Fruit fly (Drosophila melanogaster) whole organism, embryonic: ENCODE results near the gene mRpS31.
A peak's percentile ranks its signal among the peaks of the same experiment; 100 is the strongest.

Experiments used
- Aef1 ChIP-seq: fragments of 200-800 bp; sonication (Bioruptor generic); IDR thresholded peaks from 3 replicates; pipeline ENCODE4 v1.3.6; 2022; ENCODE audit warnings: missing biosample characterization, missing genetic modification characterization
- BtbVII ChIP-seq: fragments of 200-800 bp; sonication (Bioruptor generic); optimal IDR thresholded peaks from 3 replicates; lab custom pipeline; 2017; ENCODE audit warnings: missing biosample characterization, mild to moderate bottlenecking, missing genetic modification characterization
- CG11085 ChIP-seq: fragments of 200-800 bp; sonication (Bioruptor generic); IDR thresholded peaks from 2 replicates; pipeline ENCODE4 v1.3.6; 2022; ENCODE audit warnings: missing biosample characterization, missing genetic modification characterization
- CG13123 ChIP-seq: fragments of 200-800 bp; sonication (Bioruptor generic); optimal IDR thresholded peaks from 2 replicates; lab custom pipeline; 2016; ENCODE audit warnings: missing biosample characterization, missing genetic modification characterization
- CG14441 ChIP-seq: fragments of 200-800 bp; sonication (Bioruptor generic); IDR thresholded peaks from 2 replicates; pipeline ENCODE4 v1.3.6; 2022; ENCODE audit warnings: missing biosample characterization, missing genetic modification characterization
- CG15514 ChIP-seq: fragments of 200-800 bp; sonication (Bioruptor generic); optimal IDR thresholded peaks from 3 replicates; lab custom pipeline; 2017; ENCODE audit warnings: missing biosample characterization, missing genetic modification characterization, mild to moderate bottlenecking, moderate library complexity, missing genetic modification reagents
- CG2120 ChIP-seq: fragments of 200-800 bp; sonication (Bioruptor generic); optimal IDR thresholded peaks from 3 replicates; lab custom pipeline; 2016; ENCODE audit warnings: missing biosample characterization, missing genetic modification characterization
- CG3163 ChIP-seq: fragments of 200-800 bp; sonication (Bioruptor generic); optimal IDR thresholded peaks from 3 replicates; lab custom pipeline; 2016; ENCODE audit warnings: missing biosample characterization, missing genetic modification characterization
- CG3281 ChIP-seq: fragments of 200-800 bp; sonication (Bioruptor generic); optimal IDR thresholded peaks from 3 replicates; lab custom pipeline; 2017; ENCODE audit warnings: missing biosample characterization, mild to moderate bottlenecking, missing genetic modification characterization
- CG34224 ChIP-seq: fragments of 200-800 bp; sonication (Bioruptor generic); IDR thresholded peaks from 3 replicates; pipeline ENCODE4 v1.3.6; 2022; ENCODE audit warnings: missing biosample characterization, missing genetic modification characterization; ENCODE audit not compliant: partially characterized antibody
- CG3847 ChIP-seq: fragments of 200-800 bp; sonication (Bioruptor generic); IDR thresholded peaks from 2 replicates; pipeline ENCODE4 v1.3.6; 2022; ENCODE audit warnings: missing biosample characterization, missing genetic modification characterization
- CG4424 ChIP-seq: fragments of 200-800 bp; sonication (Bioruptor generic); optimal IDR thresholded peaks from 3 replicates; lab custom pipeline; 2016; ENCODE audit warnings: missing biosample characterization, missing genetic modification characterization
- CG6272 ChIP-seq: fragments of 200-800 bp; sonication (Bioruptor generic); IDR thresholded peaks from 2 replicates; pipeline ENCODE4 v1.3.6; 2022; ENCODE audit warnings: missing biosample characterization, missing genetic modification characterization
- CG6654 ChIP-seq: fragments of 200-800 bp; sonication (Bioruptor generic); optimal IDR thresholded peaks from 2 replicates; lab custom pipeline; 2017; ENCODE audit warnings: missing biosample characterization, mild to moderate bottlenecking, missing genetic modification characterization
- CG7271 ChIP-seq: fragments of 200-800 bp; sonication (Bioruptor generic); optimal IDR thresholded peaks from 2 replicates; lab custom pipeline; 2018; ENCODE audit warnings: missing biosample characterization, mild to moderate bottlenecking, missing genetic modification characterization, moderate library complexity
- CG7357 ChIP-seq: fragments of 200-800 bp; sonication (Bioruptor generic); IDR thresholded peaks from 3 replicates; pipeline ENCODE4 v1.3.6; 2022; ENCODE audit warnings: missing biosample characterization, missing genetic modification characterization
- CG7786 ChIP-seq: fragments of 200-800 bp; sonication (Bioruptor generic); optimal IDR thresholded peaks from 2 replicates; lab custom pipeline; 2016; ENCODE audit warnings: missing biosample characterization, missing genetic modification characterization
- CG8281 ChIP-seq: fragments of 200-800 bp; sonication (Bioruptor generic); optimal IDR thresholded peaks from 2 replicates; lab custom pipeline; 2018; ENCODE audit warnings: missing biosample characterization, mild to moderate bottlenecking, missing genetic modification characterization, moderate library complexity
- CG8290 ChIP-seq, 3 experiments: fragments of 200-800 bp; sonication (Bioruptor generic); optimal IDR thresholded peaks; 2 replicates each; lab custom pipeline; 2016 to 2019; ENCODE audit warnings: missing biosample characterization in 3 of 3, missing genetic modification characterization in 3 of 3, mild to moderate bottlenecking in 2 of 3, moderate library complexity in 1 of 3
- CG9817 ChIP-seq: fragments of 200-800 bp; sonication (Bioruptor generic); optimal IDR thresholded peaks from 2 replicates; lab custom pipeline; 2018; ENCODE audit warnings: missing biosample characterization, mild to moderate bottlenecking, missing genetic modification characterization, moderate library complexity
- CG9876 ChIP-seq: fragments of 200-800 bp; sonication (Bioruptor generic); optimal IDR thresholded peaks from 2 replicates; lab custom pipeline; 2016; ENCODE audit warnings: missing biosample characterization, missing genetic modification characterization
- CG9932 ChIP-seq: fragments of 200-800 bp; sonication (Bioruptor generic); IDR thresholded peaks from 2 replicates; pipeline ENCODE4 v1.3.6; 2022; ENCODE audit warnings: missing biosample characterization, missing genetic modification characterization
- Dbx ChIP-seq: fragments of 200-800 bp; sonication (Bioruptor generic); IDR thresholded peaks from 3 replicates; pipeline ENCODE4 v1.3.6; 2022; ENCODE audit warnings: missing biosample characterization, missing genetic modification characterization
- HHEX ChIP-seq: fragments of 200-800 bp; sonication (Bioruptor generic); optimal IDR thresholded peaks from 3 replicates; lab custom pipeline; 2017; ENCODE audit warnings: missing biosample characterization, mild to moderate bottlenecking, missing genetic modification characterization, missing genetic modification reagents
- HLH4C ChIP-seq: fragments of 200-800 bp; sonication (Bioruptor generic); IDR thresholded peaks from 3 replicates; pipeline ENCODE4 v1.3.6; 2022; ENCODE audit warnings: missing biosample characterization, missing genetic modification characterization; ENCODE audit not compliant: partially characterized antibody
- HLH54F ChIP-seq: fragments of 200-800 bp; sonication (Bioruptor generic); optimal IDR thresholded peaks from 3 replicates; lab custom pipeline; 2016; ENCODE audit warnings: missing biosample characterization, missing genetic modification characterization
- Hr3 ChIP-seq: fragments of 200-800 bp; sonication (Bioruptor generic); optimal IDR thresholded peaks from 3 replicates; lab custom pipeline; 2016; ENCODE audit warnings: missing biosample characterization, missing genetic modification characterization
- MBD-R2 ChIP-seq: fragments of 200-800 bp; sonication (Bioruptor generic); IDR thresholded peaks from 2 replicates; pipeline ENCODE4 v1.3.6; 2022; ENCODE audit warnings: missing biosample characterization, missing genetic modification characterization
- NC2β ChIP-seq: fragments of 200-800 bp; sonication (Bioruptor generic); optimal IDR thresholded peaks from 2 replicates; lab custom pipeline; 2016; ENCODE audit warnings: missing biosample characterization, missing genetic modification characterization
- NfI ChIP-seq: fragments of 200-800 bp; sonication (Bioruptor generic); optimal IDR thresholded peaks from 3 replicates; lab custom pipeline; 2018; ENCODE audit warnings: missing biosample characterization, mild to moderate bottlenecking, missing genetic modification characterization, moderate library complexity
- Oli ChIP-seq: fragments of 200-800 bp; sonication (Bioruptor generic); optimal IDR thresholded peaks from 2 replicates; lab custom pipeline; 2018; ENCODE audit warnings: missing biosample characterization, mild to moderate bottlenecking, missing genetic modification characterization, moderate library complexity
- Poxn ChIP-seq: fragments of 200-800 bp; sonication (Bioruptor generic); IDR thresholded peaks from 2 replicates; pipeline ENCODE4 v1.3.6; 2022; ENCODE audit warnings: missing biosample characterization, missing genetic modification characterization
- TFAM ChIP-seq: fragments of 200-800 bp; sonication (Bioruptor generic); optimal IDR thresholded peaks from 2 replicates; lab custom pipeline; 2017; ENCODE audit warnings: missing biosample characterization, missing genetic modification characterization, inconsistent platforms
- ato ChIP-seq: fragments of 200-800 bp; sonication (Bioruptor generic); IDR thresholded peaks from 2 replicates; pipeline ENCODE4 v1.3.6; 2022; ENCODE audit warnings: missing biosample characterization, missing genetic modification characterization; ENCODE audit not compliant: partially characterized antibody
- cato ChIP-seq: fragments of 200-800 bp; sonication (Bioruptor generic); optimal IDR thresholded peaks from 2 replicates; lab custom pipeline; 2016; ENCODE audit warnings: missing biosample characterization, missing genetic modification characterization, borderline replicate concordance
- chif ChIP-seq, 2 experiments: fragments of 200-800 bp; sonication (Bioruptor generic); optimal IDR thresholded peaks; 3 replicates each; lab custom pipeline; 2016; ENCODE audit warnings: missing biosample characterization in 2 of 2, missing genetic modification characterization in 2 of 2
- chinmo ChIP-seq: fragments of 200-800 bp; sonication (Bioruptor generic); IDR thresholded peaks from 4 replicates; pipeline ENCODE4 v1.3.6; 2022; ENCODE audit warnings: missing biosample characterization, missing genetic modification characterization; ENCODE audit not compliant: partially characterized antibody
- chm ChIP-seq: fragments of 200-800 bp; sonication (Bioruptor generic); IDR thresholded peaks from 2 replicates; pipeline ENCODE4 v1.3.6; 2022; ENCODE audit warnings: missing biosample characterization, missing genetic modification characterization
- chn ChIP-seq: fragments of 200-800 bp; sonication (Bioruptor generic); optimal IDR thresholded peaks from 2 replicates; lab custom pipeline; 2016; ENCODE audit warnings: missing biosample characterization, missing genetic modification characterization
- gro ChIP-seq: fragments of 200-800 bp; sonication (Bioruptor generic); optimal IDR thresholded peaks from 2 replicates; lab custom pipeline; 2016; ENCODE audit warnings: missing biosample characterization, missing genetic modification characterization
- hb ChIP-seq: fragments of 200-800 bp; sonication (Bioruptor generic); IDR thresholded peaks from 3 replicates; pipeline ENCODE4 v1.3.6; 2022; ENCODE audit warnings: missing biosample characterization, missing genetic modification characterization; ENCODE audit not compliant: partially characterized antibody
- insv ChIP-seq, 2 experiments: fragments of 200-800 bp; sonication (Bioruptor generic); optimal IDR thresholded peaks; 3 replicates each; lab custom pipeline; 2016 to 2018; ENCODE audit warnings: missing biosample characterization in 2 of 2, missing genetic modification characterization in 2 of 2
- nau ChIP-seq: fragments of 200-800 bp; sonication (Bioruptor generic); optimal IDR thresholded peaks from 3 replicates; lab custom pipeline; 2017; ENCODE audit warnings: missing biosample characterization, mild to moderate bottlenecking, missing genetic modification characterization, missing genetic modification reagents
- nom ChIP-seq: fragments of 200-800 bp; sonication (Bioruptor generic); optimal IDR thresholded peaks from 2 replicates; lab custom pipeline; 2017; ENCODE audit warnings: missing biosample characterization, missing genetic modification characterization, mild to moderate bottlenecking, moderate library complexity, missing genetic modification reagents
- phol ChIP-seq: fragments of 200-800 bp; sonication (Bioruptor generic); optimal IDR thresholded peaks from 3 replicates; lab custom pipeline; 2018; ENCODE audit warnings: missing biosample characterization, mild to moderate bottlenecking, missing genetic modification characterization, moderate library complexity
- pnt ChIP-seq: fragments of 200-800 bp; sonication (Bioruptor generic); optimal IDR thresholded peaks from 3 replicates; lab custom pipeline; 2016; ENCODE audit warnings: missing biosample characterization, missing genetic modification characterization
- sima ChIP-seq: fragments of 200-800 bp; sonication (Bioruptor generic); optimal IDR thresholded peaks from 2 replicates; lab custom pipeline; 2016; ENCODE audit warnings: missing biosample characterization, missing genetic modification characterization
- sna ChIP-seq: fragments of 200-800 bp; sonication (Bioruptor generic); IDR thresholded peaks from 2 replicates; pipeline ENCODE4 v1.3.6; 2022; ENCODE audit warnings: missing biosample characterization, missing genetic modification characterization; ENCODE audit not compliant: partially characterized antibody

Gene mRpS31

DNA sequence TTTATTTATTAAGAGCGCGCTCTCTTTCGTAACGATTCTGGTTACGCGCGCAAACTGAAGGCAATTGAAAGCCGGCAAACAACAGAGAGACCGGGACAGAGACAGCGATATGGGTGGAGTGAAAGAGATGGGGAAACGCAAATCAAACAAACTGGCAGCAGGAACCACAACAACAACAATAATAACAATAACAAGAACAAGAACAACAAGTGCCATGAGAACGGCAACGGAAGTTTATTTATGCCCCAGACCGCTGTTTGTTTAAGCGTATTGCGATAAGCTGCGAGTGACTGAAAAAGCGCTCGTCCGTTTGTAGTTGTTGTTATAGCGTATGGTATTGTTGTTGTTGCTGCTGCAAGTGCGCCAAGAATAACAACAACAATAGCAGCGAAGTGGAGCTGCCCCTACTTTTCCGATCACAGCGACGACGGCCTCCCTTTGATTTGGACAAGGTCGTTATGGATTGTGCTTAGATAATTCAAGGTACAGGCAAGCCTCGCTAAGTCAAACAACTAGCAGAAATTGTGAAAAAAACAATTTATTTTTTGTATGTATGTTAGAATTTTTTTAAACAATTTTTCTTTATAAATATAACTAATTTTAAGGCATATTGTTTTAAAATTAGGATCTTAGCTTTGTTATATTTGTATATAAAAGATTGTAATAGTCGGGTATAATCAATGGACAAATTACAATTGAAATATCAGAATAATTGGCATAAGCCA, 21.2 kb downstream of the mRpS31 start (continued):
- peak; percentile 55 for TF ChIP-seq CG15514 (GFP tag; lab: Kevin White, UChicago)
- TF ChIP-seq CG13123 (GFP tag; lab: Kevin White, UChicago), result peak; percentile 20
- TF ChIP-seq cato (GFP tag; lab: Kevin White, UChicago), result peak; percentile 45
- no peak for TF ChIP-seq MBD-R2 (GFP tag; lab: Robert Waterston, UW)
- peak; percentile 73 for TF ChIP-seq CG8290 (GFP tag; optimal IDR thresholded peaks at IDR 0.05; lab: Kevin White, UChicago)
- TF ChIP-seq CG8290 (tag; optimal IDR thresholded peaks at IDR 0.05; lab: Kevin White, UChicago), result peak; percentile 77 to 83
- no peak for TF ChIP-seq HLH4C
- peak; percentile 75 for TF ChIP-seq nau (GFP tag; lab: Kevin White, UChicago)
- TF ChIP-seq hb (GFP tag; lab: Robert Waterston, UW), result no peak
- TF ChIP-seq chn (GFP tag; lab: Kevin White, UChicago), result peak; percentile 11
- peak; percentile 23 for TF ChIP-seq CG2120 (GFP tag; lab: Kevin White, UChicago)
- peak; percentile 6; the same call in 1 of the 2 replicates for TF ChIP-seq CG14441 (GFP tag; lab: Robert Waterston, UW)
- TF ChIP-seq sna, result no peak
- no peak for TF ChIP-seq CG6654 (GFP tag; lab: Kevin White, UChicago)
- no peak for TF ChIP-seq sima (GFP tag; lab: Kevin White, UChicago)
- peak; percentile 68 for TF ChIP-seq Aef1
- no peak for TF ChIP-seq Poxn
- peak; percentile 37 for TF ChIP-seq pnt (GFP tag; lab: Kevin White, UChicago)
- no peak for TF ChIP-seq CG34224 (GFP tag; lab: Robert Waterston, UW)
- TF ChIP-seq CG11085 (GFP tag; lab: Robert Waterston, UW), result no peak
- TF ChIP-seq CG3163, result peak; percentile 72
- TF ChIP-seq CG7357 (GFP tag; lab: Robert Waterston, UW), result no peak
- no peak for TF ChIP-seq Hr3 (GFP tag; lab: Kevin White, UChicago)
- TF ChIP-seq BtbVII, result peak; percentile 65
- TF ChIP-seq CG3847 (GFP tag; lab: Robert Waterston, UW), result no peak
- TF ChIP-seq ato, result 0 out of 2 replicates have a peak, but pooled peaks have one; percentile 8
- TF ChIP-seq CG7271 (tag; lab: Kevin White, UChicago), result peak; percentile 7
- TF ChIP-seq CG9817, result no peak
- TF ChIP-seq nom (GFP tag; lab: Kevin White, UChicago), result no peak
- TF ChIP-seq CG4424, result peak; percentile 42
- peak; percentile 4 for TF ChIP-seq HLH54F (GFP tag; lab: Kevin White, UChicago)
- peak; percentile 47 for TF ChIP-seq gro
- peak; percentile 72 for TF ChIP-seq NC2β (GFP tag; lab: Kevin White, UChicago)
- TF ChIP-seq CG7786, result peak; percentile 24
- peak; percentile 48 for TF ChIP-seq CG8281
- no peak; the same call in none of the 2 replicates for TF ChIP-seq CG9932 (GFP tag; lab: Robert Waterston, UW)
- TF ChIP-seq CG6272 (GFP tag; lab: Robert Waterston, UW), result no peak
- peak; percentile 42 for TF ChIP-seq NfI (GFP tag; lab: Kevin White, UChicago)
- TF ChIP-seq CG3281 (GFP tag; lab: Kevin White, UChicago), result peak; percentile 39
- peak; percentile 30 to 54 for TF ChIP-seq chif (GFP tag; optimal IDR thresholded peaks at IDR 0.05; lab: Kevin White, UChicago)
- no peak for TF ChIP-seq Oli (tag; lab: Kevin White, UChicago)
- peak; percentile 54; the same call in 1 of the 3 replicates for TF ChIP-seq Dbx (GFP tag; lab: Robert Waterston, UW)
- peak; percentile 75 for TF ChIP-seq HHEX (GFP tag; lab: Kevin White, UChicago)
- TF ChIP-seq chm (GFP tag; lab: Robert Waterston, UW), result peak; percentile 87; the same call in 1 of the 2 replicates
- peak; percentile 36 for TF ChIP-seq phol (tag; lab: Kevin White, UChicago)
- TF ChIP-seq CG9876 (GFP tag; lab: Kevin White, UChicago), result peak; percentile 44
- no peak for TF ChIP-seq TFAM (GFP tag; lab: Kevin White, UChicago)
- no peak for TF ChIP-seq insv (GFP tag; optimal IDR thresholded peaks at IDR 0.05; lab: Kevin White, UChicago)
- peak; percentile 95 for TF ChIP-seq chinmo (GFP tag; lab: Robert Waterston, UW)
